Fruit fly (Drosophila melanogaster) Kc167 (cell line): ENCODE results near the gene CG6106.

Experiments used
- Sin3A ChIP-seq: fragments of >200 bp; optimal IDR thresholded peaks from 2 replicates; lab custom pipeline; 2018; ENCODE audit warnings: missing external identifiers
- h ChIP-seq: fragments of >200 bp; optimal IDR thresholded peaks from 3 replicates; lab custom pipeline; 2018; ENCODE audit warnings: missing external identifiers
- insv ChIP-seq: fragments of >200 bp; optimal IDR thresholded peaks from 3 replicates; lab custom pipeline; 2018; ENCODE audit warnings: missing external identifiers
- psq ChIP-seq: fragments of >200 bp; optimal IDR thresholded peaks from 2 replicates; lab custom pipeline; 2017; ENCODE audit warnings: missing external identifiers
- ttk ChIP-seq: sonication (Bioruptor generic); optimal IDR thresholded peaks from 2 replicates; lab custom pipeline; 2017; ENCODE audit warnings: missing external identifiers

DNA sequence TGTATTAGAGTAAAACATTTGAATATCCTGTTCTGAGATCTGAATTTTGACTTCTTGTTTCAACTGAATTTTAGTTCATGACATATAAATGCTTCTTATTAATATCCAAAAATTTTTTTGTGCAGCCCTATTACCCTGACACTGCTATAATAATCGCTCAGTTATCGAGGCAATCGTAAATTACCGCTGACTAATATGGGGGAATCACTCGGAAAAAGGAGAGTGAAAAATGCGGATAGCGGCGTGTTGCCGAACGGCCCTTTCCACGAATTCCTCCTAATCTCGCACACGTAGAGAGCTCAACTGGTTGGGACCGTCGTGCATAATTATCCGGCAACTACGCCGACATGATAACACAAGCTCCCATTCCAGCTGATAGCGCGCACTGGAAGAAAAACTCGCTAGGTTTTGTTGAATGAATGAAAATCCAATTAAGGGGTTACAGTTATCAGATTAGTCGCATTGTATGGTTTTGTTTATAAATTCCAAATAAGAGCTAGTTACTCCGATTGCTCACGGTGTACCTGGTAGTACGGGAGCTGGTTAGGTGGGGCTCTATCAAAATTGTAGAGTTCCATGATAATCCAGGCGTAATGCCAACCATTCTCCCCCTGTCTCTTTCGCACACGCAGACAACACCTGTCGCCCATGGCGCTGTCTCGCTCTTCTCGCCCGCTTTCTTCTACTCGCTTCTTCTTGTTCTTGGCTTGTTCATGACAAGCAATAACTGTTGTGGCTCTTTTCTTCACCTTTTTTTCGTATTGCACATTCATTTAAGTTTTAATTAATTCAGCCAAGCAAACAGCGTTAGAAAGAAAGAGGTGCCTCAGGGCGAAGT lies 9.3 kb downstream of the CG6106 start:
- TF ChIP-seq ttk = no peak
- TF ChIP-seq Sin3A (lab: Kevin White, UChicago) = no peak
- TF ChIP-seq h (lab: Kevin White, UChicago) = no peak
- TF ChIP-seq psq = no peak
- no peak for TF ChIP-seq insv (lab: Kevin White, UChicago)
